Worm (Caenorhabditis elegans) whole organism, young adult: Measurements from ENCODE around the gene Y47G7B.2.

Experiments
- B0019.2 ChIP-seq: fragments of 200-800 bp; sonication (Bioruptor generic); conservative IDR thresholded peaks from 2 replicates; pipeline ENCODE4 v1.3.6; 2022; ENCODE audit warnings: missing genetic modification reagents, missing genetic modification characterization, missing compliant biosample characterization
- B0035.1 ChIP-seq: sonication (generic microtip); optimal IDR thresholded peaks from 2 replicates; lab custom pipeline; 2016; ENCODE audit warnings: missing genetic modification characterization, mild to moderate bottlenecking, missing compliant biosample characterization, missing genotype, missing genetic modification reagents
- B0261.1 ChIP-seq: sonication (generic microtip); optimal IDR thresholded peaks from 2 replicates; lab custom pipeline; 2016; ENCODE audit warnings: mild to moderate bottlenecking, missing genetic modification characterization, moderate library complexity, missing compliant biosample characterization
- C17E4.6 ChIP-seq: fragments of 200-800 bp; sonication (Bioruptor generic); IDR thresholded peaks from 2 replicates; pipeline ENCODE4 v1.3.6; 2022; ENCODE audit warnings: missing genetic modification reagents, missing genetic modification characterization, missing compliant biosample characterization
- F55B11.4 ChIP-seq: sonication (generic microtip); optimal IDR thresholded peaks from 2 replicates; lab custom pipeline; 2016; ENCODE audit warnings: missing compliant biosample characterization, missing genetic modification characterization, borderline replicate concordance; ENCODE audit not compliant: insufficient read depth
- F57C9.4 ChIP-seq: sonication (generic microtip); optimal IDR thresholded peaks from 2 replicates; lab custom pipeline; 2017; ENCODE audit warnings: mild to moderate bottlenecking, missing genetic modification characterization, missing compliant biosample characterization
- K12H6.12 ChIP-seq: fragments of 200-800 bp; sonication (Bioruptor generic); optimal IDR thresholded peaks from 2 replicates; lab custom pipeline; 2018; ENCODE audit warnings: mild to moderate bottlenecking, missing genetic modification characterization, missing compliant biosample characterization
- T07F8.4 ChIP-seq: sonication (generic microtip); optimal IDR thresholded peaks from 2 replicates; lab custom pipeline; 2016; ENCODE audit warnings: mild to moderate bottlenecking, missing genetic modification characterization, moderate library complexity, missing compliant biosample characterization
- Y56A3A.18 ChIP-seq: fragments of 200-800 bp; sonication (Bioruptor generic); IDR thresholded peaks from 2 replicates; pipeline ENCODE4 v1.3.6; 2022; ENCODE audit warnings: missing genetic modification reagents, missing genetic modification characterization, missing compliant biosample characterization
- Y79H2A.3 ChIP-seq: fragments of 200-800 bp; sonication (Bioruptor generic); conservative IDR thresholded peaks from 2 replicates; pipeline ENCODE4 v1.3.6; 2022; ENCODE audit warnings: missing genetic modification reagents, missing genetic modification characterization, missing compliant biosample characterization
- ZK185.1 ChIP-seq: sonication (generic microtip); optimal IDR thresholded peaks from 2 replicates; lab custom pipeline; 2016; ENCODE audit warnings: mild to moderate bottlenecking, missing genetic modification characterization, missing compliant biosample characterization; ENCODE audit not compliant: poor library complexity, severe bottlenecking
- akir-1 ChIP-seq: fragments of 200-800 bp; sonication (Bioruptor generic); optimal IDR thresholded peaks from 2 replicates; lab custom pipeline; 2018; ENCODE audit warnings: mild to moderate bottlenecking, missing genetic modification characterization, moderate library complexity, missing compliant biosample characterization
- ama-1 ChIP-seq, 3 experiments: fragments of 150-350 bp in 1 of 3; sonication (generic microtip) in 2 of 3; optimal IDR thresholded peaks; 2 replicates each; lab custom pipeline; 2014 to 2018; ENCODE audit warnings: missing biosample characterization in 2 of 3, missing genetic modification characterization in 2 of 3, missing genetic modification reagents in 2 of 3
- aptf-3 ChIP-seq: fragments of 200-800 bp; sonication (Bioruptor generic); IDR thresholded peaks from 2 replicates; pipeline ENCODE4 v1.3.6; 2022; ENCODE audit warnings: missing genetic modification characterization, missing compliant biosample characterization
- bed-1 ChIP-seq: fragments of 200-800 bp; sonication (Bioruptor generic); IDR thresholded peaks from 2 replicates; pipeline ENCODE4 v1.3.6; 2022; ENCODE audit warnings: missing genetic modification reagents, missing genetic modification characterization, missing compliant biosample characterization
- ccch-3 ChIP-seq: fragments of 200-800 bp; sonication (Bioruptor generic); optimal IDR thresholded peaks from 2 replicates; lab custom pipeline; 2018; ENCODE audit warnings: mild to moderate bottlenecking, missing genetic modification characterization, missing compliant biosample characterization
- dox-1 ChIP-seq: fragments of 200-800 bp; sonication (Bioruptor generic); IDR thresholded peaks from 2 replicates; pipeline ENCODE4 v1.3.6; 2022; ENCODE audit warnings: missing genetic modification reagents, missing genetic modification characterization, missing compliant biosample characterization
- dpff-1 ChIP-seq: sonication (generic microtip); optimal IDR thresholded peaks from 2 replicates; lab custom pipeline; 2017; ENCODE audit warnings: mild to moderate bottlenecking, missing genetic modification characterization, missing compliant biosample characterization
- egl-44 ChIP-seq: fragments of 200-800 bp; sonication (Bioruptor generic); IDR thresholded peaks from 2 replicates; pipeline ENCODE4 v1.3.6; 2022; ENCODE audit warnings: missing genetic modification reagents, missing genetic modification characterization, missing compliant biosample characterization
- egrh-3 ChIP-seq: fragments of 200-800 bp; sonication (Bioruptor generic); IDR thresholded peaks from 2 replicates; pipeline ENCODE4 v1.3.6; 2022; ENCODE audit warnings: missing genetic modification reagents, missing genetic modification characterization, missing compliant biosample characterization
- hlh-26 ChIP-seq: fragments of 200-800 bp; sonication (Bioruptor generic); conservative IDR thresholded peaks from 2 replicates; pipeline ENCODE4 v1.3.6; 2022; ENCODE audit warnings: missing genetic modification reagents, missing genetic modification characterization, missing compliant biosample characterization
- hrde-1 ChIP-seq: sonication (generic microtip); optimal IDR thresholded peaks from 2 replicates; lab custom pipeline; 2016; ENCODE audit warnings: missing genetic modification characterization, mild to moderate bottlenecking, missing compliant biosample characterization, moderate library complexity, missing genotype, missing genetic modification reagents, borderline replicate concordance
- lag-1 ChIP-seq: fragments of 200-800 bp; sonication (Bioruptor generic); IDR thresholded peaks from 2 replicates; pipeline ENCODE4 v1.3.6; 2022; ENCODE audit warnings: missing genetic modification reagents, missing genetic modification characterization, missing compliant biosample characterization
- lin-54 ChIP-seq: fragments of 200-800 bp; sonication (Bioruptor generic); optimal IDR thresholded peaks from 2 replicates; lab custom pipeline; 2018; ENCODE audit warnings: mild to moderate bottlenecking, missing genetic modification characterization, missing compliant biosample characterization
- lir-1 ChIP-seq: fragments of 200-800 bp; sonication (Bioruptor generic); conservative IDR thresholded peaks from 2 replicates; pipeline ENCODE4 v1.3.6; 2022; ENCODE audit warnings: missing genetic modification reagents, missing genetic modification characterization, missing compliant biosample characterization
- lsl-1 ChIP-seq: fragments of 200-800 bp; sonication (Bioruptor generic); optimal IDR thresholded peaks from 2 replicates; lab custom pipeline; 2018; ENCODE audit warnings: mild to moderate bottlenecking, missing genetic modification characterization, moderate library complexity, missing compliant biosample characterization
- lsy-27 ChIP-seq: sonication (generic microtip); optimal IDR thresholded peaks from 2 replicates; lab custom pipeline; 2017; ENCODE audit warnings: missing genetic modification characterization, mild to moderate bottlenecking, missing compliant biosample characterization, antibody characterized with exemption, missing genotype, borderline replicate concordance; ENCODE audit not compliant: insufficient read depth
- madf-10 ChIP-seq: sonication (generic microtip); optimal IDR thresholded peaks from 2 replicates; lab custom pipeline; 2016; ENCODE audit warnings: mild to moderate bottlenecking, missing genetic modification characterization, missing compliant biosample characterization
- madf-3 ChIP-seq: fragments of 200-800 bp; sonication (Bioruptor generic); IDR thresholded peaks from 2 replicates; pipeline ENCODE4 v1.3.6; 2022; ENCODE audit warnings: missing genetic modification reagents, missing genetic modification characterization, missing compliant biosample characterization
- madf-8 ChIP-seq: fragments of 200-800 bp; sonication (Bioruptor generic); conservative IDR thresholded peaks from 2 replicates; pipeline ENCODE4 v1.3.6; 2022; ENCODE audit warnings: missing genetic modification reagents, missing genetic modification characterization, missing compliant biosample characterization
- nfyb-1 ChIP-seq: fragments of 200-800 bp; sonication (Bioruptor generic); IDR thresholded peaks from 2 replicates; pipeline ENCODE4 v1.3.6; 2022; ENCODE audit warnings: missing genetic modification reagents, missing genetic modification characterization, missing compliant biosample characterization
- nhr-90 ChIP-seq: sonication (generic microtip); optimal IDR thresholded peaks from 2 replicates; lab custom pipeline; 2016; ENCODE audit warnings: missing genotype, mild to moderate bottlenecking, missing genetic modification characterization, missing compliant biosample characterization
- pha-4 ChIP-seq: fragments of 150-350 bp; sonication (generic microtip); optimal IDR thresholded peaks from 2 replicates; lab custom pipeline; 2014; ENCODE audit warnings: missing biosample characterization, missing genetic modification reagents, missing genetic modification characterization
- rcor-1 ChIP-seq: fragments of 200-800 bp; sonication (Bioruptor generic); IDR thresholded peaks from 2 replicates; pipeline ENCODE4 v1.3.6; 2022; ENCODE audit warnings: missing genetic modification reagents, missing genetic modification characterization, missing compliant biosample characterization
- rec-8 ChIP-seq, 2 experiments: sonication (generic microtip); optimal IDR thresholded peaks; 2 replicates each; lab custom pipeline; 2016; ENCODE audit warnings: mild to moderate bottlenecking in 2 of 2, missing genetic modification characterization in 2 of 2, missing genetic modification reagents in 2 of 2, missing genotype in 2 of 2, missing biosample characterization in 1 of 2, missing compliant biosample characterization in 1 of 2, moderate library complexity in 1 of 2
- snpc-1.1 ChIP-seq: sonication (generic microtip); optimal IDR thresholded peaks from 2 replicates; lab custom pipeline; 2017; ENCODE audit warnings: missing genetic modification characterization, mild to moderate bottlenecking, missing compliant biosample characterization, antibody characterized with exemption, moderate library complexity, missing genotype, missing genetic modification reagents; ENCODE audit not compliant: insufficient read depth
- snpc-1.3 ChIP-seq: sonication (generic microtip); optimal IDR thresholded peaks from 2 replicates; lab custom pipeline; 2017; ENCODE audit warnings: missing genetic modification characterization, mild to moderate bottlenecking, missing compliant biosample characterization, antibody characterized with exemption, moderate library complexity, missing genotype, missing genetic modification reagents; ENCODE audit not compliant: insufficient read depth
- snpc-3.4 ChIP-seq: sonication (generic microtip); optimal IDR thresholded peaks from 2 replicates; lab custom pipeline; 2017; ENCODE audit warnings: missing genetic modification characterization, mild to moderate bottlenecking, missing compliant biosample characterization, antibody characterized with exemption, moderate library complexity, missing genotype, missing genetic modification reagents
- snpc-4 ChIP-seq, 5 experiments: fragments of 150-350 bp in 1 of 5; sonication (generic microtip) in 4 of 5; optimal IDR thresholded peaks; 2 replicates each; lab custom pipeline; 2014 to 2018; ENCODE audit warnings: missing genetic modification characterization in 5 of 5, missing biosample characterization in 3 of 5, antibody characterized with exemption in 2 of 5, mild to moderate bottlenecking in 2 of 5, missing compliant biosample characterization in 2 of 5, missing genotype in 2 of 5, moderate library complexity in 2 of 5, missing genetic modification reagents in 1 of 5
- somi-1 ChIP-seq: fragments of 200-800 bp; sonication (Bioruptor generic); optimal IDR thresholded peaks from 2 replicates; lab custom pipeline; 2018; ENCODE audit warnings: mild to moderate bottlenecking, missing genetic modification characterization, missing compliant biosample characterization
- sptf-2 ChIP-seq: fragments of 200-800 bp; sonication (Bioruptor generic); optimal IDR thresholded peaks from 2 replicates; lab custom pipeline; 2018; ENCODE audit warnings: mild to moderate bottlenecking, missing genetic modification characterization, missing compliant biosample characterization
- tbx-9 ChIP-seq: sonication (generic microtip); optimal IDR thresholded peaks from 2 replicates; lab custom pipeline; 2016; ENCODE audit warnings: borderline replicate concordance, missing genetic modification characterization, inconsistent platforms, missing compliant biosample characterization
- unc-130 ChIP-seq: sonication (generic microtip); optimal IDR thresholded peaks from 2 replicates; lab custom pipeline; 2016; ENCODE audit warnings: missing genetic modification reagents, missing genetic modification characterization, missing compliant biosample characterization
- zfh-2 ChIP-seq: fragments of 200-800 bp; sonication (Bioruptor generic); conservative IDR thresholded peaks from 2 replicates; pipeline ENCODE4 v1.3.6; 2022; ENCODE audit warnings: missing genetic modification reagents, missing genetic modification characterization, missing compliant biosample characterization
- ztf-18 ChIP-seq: sonication (generic microtip); optimal IDR thresholded peaks from 2 replicates; lab custom pipeline; 2016; ENCODE audit warnings: missing genotype, mild to moderate bottlenecking, missing genetic modification characterization, missing compliant biosample characterization
- ztf-26 ChIP-seq: sonication (generic microtip); optimal IDR thresholded peaks from 2 replicates; lab custom pipeline; 2017; ENCODE audit warnings: missing genetic modification characterization, missing compliant biosample characterization

The Y47G7B.2 gene

ce11 chrII:2735644-2736043 lies 27.8 kb upstream of the Y47G7B.2 start (continued):
- TF ChIP-seq Y56A3A.18 (GFP tag; lab: Robert Waterston, UW) = peak; percentile 39; the same call in 1 of the 2 replicates
- peak; percentile 43 for TF ChIP-seq zfh-2
- TF ChIP-seq snpc-4 (GFP tag; optimal IDR thresholded peaks at IDR 0.05; lab: Kevin White, UChicago) = no peak
- TF ChIP-seq snpc-4 (tag; optimal IDR thresholded peaks at IDR 0.05; lab: Kevin White, UChicago) = peak in 2 of 4 experiments; percentile 2 to 20
- TF ChIP-seq ztf-18 (tag; lab: Kevin White, UChicago) = peak; percentile 14
- no peak for TF ChIP-seq pha-4 (tag; lab: Kevin White, UChicago)
- TF ChIP-seq ccch-3 = no peak
- no peak for TF ChIP-seq madf-8 (GFP tag; lab: Robert Waterston, UW)
- TF ChIP-seq B0019.2 = no peak
- no peak for TF ChIP-seq unc-130 (GFP tag; lab: Kevin White, UChicago)
- no peak; the same call in 1 of the 2 replicates for TF ChIP-seq dox-1
- no peak for TF ChIP-seq madf-3 (GFP tag; lab: Robert Waterston, UW)
- TF ChIP-seq ama-1 (optimal IDR thresholded peaks at IDR 0.05; lab: Kevin White, UChicago) = no peak
- TF ChIP-seq ama-1 (GFP tag; optimal IDR thresholded peaks at IDR 0.05; lab: Kevin White, UChicago) = no peak
- no peak for TF ChIP-seq lir-1 (GFP tag; lab: Robert Waterston, UW)
- TF ChIP-seq ZK185.1 (tag; lab: Kevin White, UChicago) = no peak
- TF ChIP-seq hrde-1 (tag; lab: Kevin White, UChicago) = no peak
- no peak for TF ChIP-seq snpc-3.4 (tag; lab: Kevin White, UChicago)
- TF ChIP-seq nhr-90 (tag; lab: Kevin White, UChicago) = no peak
- TF ChIP-seq snpc-1.1 (tag; lab: Kevin White, UChicago) = no peak
- TF ChIP-seq lsl-1 (GFP tag; lab: Kevin White, UChicago) = peak; percentile 5
- TF ChIP-seq hlh-26 = no peak
- no peak for TF ChIP-seq somi-1 (GFP tag; lab: Kevin White, UChicago)
- no peak for TF ChIP-seq snpc-1.3 (tag; lab: Kevin White, UChicago)
- no peak for TF ChIP-seq akir-1 (GFP tag; lab: Kevin White, UChicago)
- no peak for TF ChIP-seq tbx-9 (tag; lab: Kevin White, UChicago)
- TF ChIP-seq egl-44 (GFP tag; lab: Robert Waterston, UW) = no peak
- no peak for TF ChIP-seq bed-1 (GFP tag; lab: Robert Waterston, UW)
- no peak for TF ChIP-seq F57C9.4
- no peak for TF ChIP-seq lag-1 (GFP tag; lab: Robert Waterston, UW)
- no peak for TF ChIP-seq sptf-2 (GFP tag; lab: Kevin White, UChicago)
- TF ChIP-seq lin-54 (GFP tag; lab: Kevin White, UChicago) = peak; percentile 13
- peak; percentile 68; the same call in 1 of the 2 replicates for TF ChIP-seq nfyb-1 (GFP tag; lab: Robert Waterston, UW)
- no peak for TF ChIP-seq dpff-1
- TF ChIP-seq ztf-26 = no peak
- TF ChIP-seq lsy-27 (tag; lab: Kevin White, UChicago) = no peak
- no peak for TF ChIP-seq aptf-3 (GFP tag; lab: Robert Waterston, UW)
- TF ChIP-seq rcor-1 (GFP tag; lab: Robert Waterston, UW) = no peak
- no peak for TF ChIP-seq madf-10
- TF ChIP-seq K12H6.12 (tag; lab: Kevin White, UChicago) = no peak
- peak; percentile 72 for TF ChIP-seq egrh-3 (GFP tag; lab: Robert Waterston, UW)
- TF ChIP-seq C17E4.6 = no peak
- TF ChIP-seq B0261.1 (tag; lab: Kevin White, UChicago) = peak; percentile 74
- TF ChIP-seq B0035.1 (tag; lab: Kevin White, UChicago) = no peak
- TF ChIP-seq F55B11.4 = no peak
- no peak for TF ChIP-seq rec-8 (tag; optimal IDR thresholded peaks at IDR 0.05; lab: Kevin White, UChicago)
- TF ChIP-seq Y79H2A.3 (GFP tag; lab: Robert Waterston, UW) = no peak
- no peak for TF ChIP-seq T07F8.4
